Worm (Caenorhabditis elegans) whole organism, L3 larva: Measurements from ENCODE around the gene dnj-8.

ENCODE experiments used
- egl-27 ChIP-seq: sonication (generic microtip); optimal IDR thresholded peaks from 4 replicates; lab custom pipeline; 2017; ENCODE audit warnings: missing biosample characterization, missing genetic modification reagents, missing genetic modification characterization
- pha-4 ChIP-seq: fragments of 150-350 bp; optimal IDR thresholded peaks from 2 replicates; lab custom pipeline; 2014; ENCODE audit warnings: missing biosample characterization, missing genetic modification reagents, missing genetic modification characterization

DNA sequence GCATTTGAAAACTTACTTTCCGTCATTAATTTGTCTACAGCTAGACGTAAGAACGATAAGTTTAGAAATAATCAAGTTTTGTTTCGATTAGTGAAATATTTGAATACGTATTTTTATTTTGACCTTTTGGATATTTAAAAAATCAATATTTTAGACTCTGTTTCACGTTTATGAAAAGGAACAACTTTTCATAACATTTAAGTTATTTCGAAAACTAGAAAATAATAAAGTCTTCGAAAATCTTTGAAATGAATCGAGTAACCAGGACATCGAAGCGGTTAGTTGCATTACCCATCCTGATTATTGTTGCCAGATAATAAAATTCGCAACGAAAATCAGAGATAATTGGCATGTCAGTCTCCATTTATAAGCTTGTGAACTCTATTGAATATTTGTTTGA lies 16.6 kb downstream of the dnj-8 start, which contains the start of gene C56C10.6:
- TF ChIP-seq pha-4 (tag; lab: Kevin White, UChicago) = no peak
- no peak for TF ChIP-seq egl-27 (tag; lab: Kevin White, UChicago)
